Worm (Caenorhabditis elegans): ENCODE results near the gene F10E7.1.

F10E7.1 gene

ce11 chrII:7126457-7126856 is at the start of gene F10E7.1:
F10E7.1 (plus strand) TSS chrII:7126757.
- TF ChIP-seq ztf-29 (GFP tag; IDR thresholded peaks at IDR 0.05) (no peak), ref-1 (GFP tag; conservative IDR thresholded peaks at IDR 0.05) (no peak), tab-1 (GFP tag; IDR thresholded peaks at IDR 0.05) (no peak), med-1 (GFP tag; optimal IDR thresholded peaks at IDR 0.05; ENCODE audit: insufficient read depth) (no peak), T22C8.4 (GFP tag; IDR thresholded peaks at IDR 0.05) (no peak), flt-1 (GFP tag; IDR thresholded peaks at IDR 0.05) (no peak), cog-1 (tag; optimal IDR thresholded peaks at IDR 0.05) (no peak), ztf-23 (GFP tag; IDR thresholded peaks at IDR 0.05) (no peak), klf-2 (GFP tag; conservative IDR thresholded peaks at IDR 0.05) (no peak)

ce11 chrII:7084021-7084420 is 42.5 kb upstream of the F10E7.1 start, which contains the start of the genes T02G5.14 and T02G5.15:
T02G5.14 (plus strand) TSS chrII:7084321.
T02G5.15 (plus strand) TSS chrII:7084321.
- peak; percentile 58 for TF ChIP-seq T22C8.4 (GFP tag; IDR thresholded peaks at IDR 0.05)

- TF ChIP-seq T22C8.4 (GFP tag; IDR thresholded peaks at IDR 0.05) (no peak), ztf-29 (GFP tag; IDR thresholded peaks at IDR 0.05) (no peak), flt-1 (GFP tag; IDR thresholded peaks at IDR 0.05) (no peak), tab-1 (GFP tag; IDR thresholded peaks at IDR 0.05) (no peak), cog-1 (tag; optimal IDR thresholded peaks at IDR 0.05) (no peak), klf-2 (GFP tag; conservative IDR thresholded peaks at IDR 0.05) (no peak), med-1 (GFP tag; optimal IDR thresholded peaks at IDR 0.05; ENCODE audit: insufficient read depth) (no peak), ztf-23 (GFP tag; IDR thresholded peaks at IDR 0.05) (no peak), ref-1 (GFP tag; conservative IDR thresholded peaks at IDR 0.05) (no peak)
Observed at ce11 chrII:7090085-7090484, 36.5 kb upstream of the F10E7.1 start.

ce11 chrII:7090852-7091251 is 35.7 kb upstream of the F10E7.1 start:
- no peak for TF ChIP-seq cog-1 (tag; optimal IDR thresholded peaks at IDR 0.05)
- TF ChIP-seq T22C8.4 (GFP tag; IDR thresholded peaks at IDR 0.05), result no peak
- TF ChIP-seq ztf-29 (GFP tag; IDR thresholded peaks at IDR 0.05), result no peak
- no peak for TF ChIP-seq ref-1 (GFP tag; conservative IDR thresholded peaks at IDR 0.05)

ce11 chrII:7093339-7093821 is 33.2 kb upstream of the F10E7.1 start, which contains the start of gene T02G5.3:
T02G5.3 (plus strand) TSS chrII:7093389.
- TF ChIP-seq flt-1 (GFP tag; IDR thresholded peaks at IDR 0.05), result 0 out of 2 replicates have a peak, but pooled peaks have one; percentile 40
- TF ChIP-seq med-1 (GFP tag; optimal IDR thresholded peaks at IDR 0.05; ENCODE audit: insufficient read depth), result no peak
- TF ChIP-seq ztf-23 (GFP tag; IDR thresholded peaks at IDR 0.05), result no peak
- no peak for TF ChIP-seq T22C8.4 (GFP tag; IDR thresholded peaks at IDR 0.05)

- no peak for TF ChIP-seq flt-1 (GFP tag; IDR thresholded peaks at IDR 0.05)
- TF ChIP-seq T22C8.4 (GFP tag; IDR thresholded peaks at IDR 0.05), result no peak
- TF ChIP-seq tab-1 (GFP tag; IDR thresholded peaks at IDR 0.05), result no peak
Observed at ce11 chrII:7095970-7096369, 30.6 kb upstream of the F10E7.1 start.

- TF ChIP-seq med-1 (GFP tag; optimal IDR thresholded peaks at IDR 0.05; ENCODE audit: insufficient read depth), result no peak
- no peak for TF ChIP-seq ref-1 (GFP tag; conservative IDR thresholded peaks at IDR 0.05)
- no peak for TF ChIP-seq ztf-23 (GFP tag; IDR thresholded peaks at IDR 0.05)
- no peak for TF ChIP-seq klf-2 (GFP tag; conservative IDR thresholded peaks at IDR 0.05)
- TF ChIP-seq ztf-29 (GFP tag; IDR thresholded peaks at IDR 0.05), result no peak
- TF ChIP-seq cog-1 (tag; optimal IDR thresholded peaks at IDR 0.05), result no peak
- no peak for TF ChIP-seq flt-1 (GFP tag; IDR thresholded peaks at IDR 0.05)
- TF ChIP-seq T22C8.4 (GFP tag; IDR thresholded peaks at IDR 0.05), result no peak
- no peak for TF ChIP-seq tab-1 (GFP tag; IDR thresholded peaks at IDR 0.05)
Observed at ce11 chrII:7098578-7098977, 28.0 kb upstream of the F10E7.1 start, which contains the start of gene mct-5. mct-5 (minus strand) TSS chrII:7098593.

ce11 chrII:7099231-7099630 is 27.3 kb upstream of the F10E7.1 start:
- TF ChIP-seq klf-2 (GFP tag; conservative IDR thresholded peaks at IDR 0.05) (no peak), cog-1 (tag; optimal IDR thresholded peaks at IDR 0.05) (no peak)

ce11 chrII:7100838-7101237 is 25.7 kb upstream of the F10E7.1 start, which contains the start of gene mmaa-1:
mmaa-1 (minus strand) TSS chrII:7101165.
- no peak for TF ChIP-seq ztf-23 (GFP tag; IDR thresholded peaks at IDR 0.05)

- TF ChIP-seq ztf-23 (GFP tag; IDR thresholded peaks at IDR 0.05) (no peak), T22C8.4 (GFP tag; IDR thresholded peaks at IDR 0.05) (no peak), cog-1 (tag; optimal IDR thresholded peaks at IDR 0.05) (no peak), flt-1 (GFP tag; IDR thresholded peaks at IDR 0.05) (no peak), ref-1 (GFP tag; conservative IDR thresholded peaks at IDR 0.05) (no peak), ztf-29 (GFP tag; IDR thresholded peaks at IDR 0.05) (no peak), klf-2 (GFP tag; conservative IDR thresholded peaks at IDR 0.05) (no peak), tab-1 (GFP tag; IDR thresholded peaks at IDR 0.05) (no peak), med-1 (GFP tag; optimal IDR thresholded peaks at IDR 0.05; ENCODE audit: insufficient read depth) (no peak)
Observed at ce11 chrII:7102288-7102687, 24.3 kb upstream of the F10E7.1 start.

- TF ChIP-seq ref-1 (GFP tag; conservative IDR thresholded peaks at IDR 0.05) (no peak), med-1 (GFP tag; optimal IDR thresholded peaks at IDR 0.05; ENCODE audit: insufficient read depth) (no peak), ztf-29 (GFP tag; IDR thresholded peaks at IDR 0.05) (no peak), ztf-23 (GFP tag; IDR thresholded peaks at IDR 0.05) (no peak), tab-1 (GFP tag; IDR thresholded peaks at IDR 0.05) (no peak), flt-1 (GFP tag; IDR thresholded peaks at IDR 0.05) (no peak), cog-1 (tag; optimal IDR thresholded peaks at IDR 0.05) (no peak), T22C8.4 (GFP tag; IDR thresholded peaks at IDR 0.05) (no peak), klf-2 (GFP tag; conservative IDR thresholded peaks at IDR 0.05) (no peak)
Observed at ce11 chrII:7103111-7103510, 23.4 kb upstream of the F10E7.1 start.

Measured in whole organism, midembryonic.